Fruit fly (Drosophila melanogaster) whole organism, embryonic: ENCODE data around the gene side-III.

Experiments used
- Adf1 ChIP-seq: fragments of 200-800 bp; sonication (Bioruptor generic); IDR thresholded peaks from 2 replicates; pipeline ENCODE4 v1.3.6; 2022; ENCODE audit warnings: missing biosample characterization, missing genetic modification characterization
- CG10274 ChIP-seq: fragments of 200-800 bp; sonication (Bioruptor generic); optimal IDR thresholded peaks from 3 replicates; lab custom pipeline; 2017; ENCODE audit warnings: missing biosample characterization, mild to moderate bottlenecking, missing genetic modification characterization
- CG10321 ChIP-seq: fragments of 200-800 bp; sonication (Bioruptor generic); IDR thresholded peaks from 2 replicates; pipeline ENCODE4 v1.3.6; 2022; ENCODE audit warnings: missing biosample characterization, missing genetic modification characterization
- CG10654 ChIP-seq: fragments of 200-800 bp; sonication (Bioruptor generic); optimal IDR thresholded peaks from 2 replicates; lab custom pipeline; 2016; ENCODE audit warnings: missing biosample characterization, missing genetic modification characterization
- CG11504 ChIP-seq: fragments of 200-800 bp; sonication (Bioruptor generic); optimal IDR thresholded peaks from 3 replicates; lab custom pipeline; 2019; ENCODE audit warnings: missing biosample characterization, mild to moderate bottlenecking, missing genetic modification characterization, moderate library complexity
- CG11560 ChIP-seq: fragments of 200-800 bp; sonication (Bioruptor generic); IDR thresholded peaks from 3 replicates; pipeline ENCODE4 v1.3.6; 2022; ENCODE audit warnings: missing biosample characterization, missing genetic modification characterization
- CG11696 ChIP-seq: fragments of 200-800 bp; sonication (Bioruptor generic); IDR thresholded peaks from 2 replicates; pipeline ENCODE4 v1.3.6; 2022; ENCODE audit warnings: missing biosample characterization, missing genetic modification characterization
- CG12236 ChIP-seq: fragments of 200-800 bp; sonication (Bioruptor generic); optimal IDR thresholded peaks from 2 replicates; lab custom pipeline; 2016; ENCODE audit warnings: missing biosample characterization, missing genetic modification characterization
- CG12299 ChIP-seq: fragments of 200-800 bp; sonication (Bioruptor generic); optimal IDR thresholded peaks from 2 replicates; lab custom pipeline; 2018; ENCODE audit warnings: missing biosample characterization, mild to moderate bottlenecking, missing genetic modification characterization
- CG13624 ChIP-seq: fragments of 200-800 bp; sonication (Bioruptor generic); optimal IDR thresholded peaks from 2 replicates; lab custom pipeline; 2016; ENCODE audit warnings: missing biosample characterization, missing genetic modification characterization
- CG13775 ChIP-seq: fragments of 200-800 bp; sonication (Bioruptor generic); optimal IDR thresholded peaks from 3 replicates; lab custom pipeline; 2017; ENCODE audit warnings: missing biosample characterization, mild to moderate bottlenecking, missing genetic modification characterization
- CG1603 ChIP-seq: fragments of 200-800 bp; sonication (Bioruptor generic); optimal IDR thresholded peaks from 2 replicates; lab custom pipeline; 2019; ENCODE audit warnings: missing biosample characterization, mild to moderate bottlenecking, missing genetic modification characterization, moderate library complexity
- CG17186 ChIP-seq: fragments of 200-800 bp; sonication (Bioruptor generic); optimal IDR thresholded peaks from 3 replicates; lab custom pipeline; 2017; ENCODE audit warnings: missing biosample characterization, missing genetic modification reagents, missing genetic modification characterization
- CG18262 ChIP-seq: fragments of 200-800 bp; optimal IDR thresholded peaks from 3 replicates; lab custom pipeline; 2019; ENCODE audit warnings: missing biosample characterization, mild to moderate bottlenecking, missing genetic modification characterization, moderate library complexity
- CG2678 ChIP-seq: fragments of 200-800 bp; sonication (Bioruptor generic); optimal IDR thresholded peaks from 3 replicates; lab custom pipeline; 2019; ENCODE audit warnings: missing biosample characterization, mild to moderate bottlenecking, missing genetic modification characterization, moderate library complexity
- CG32772 ChIP-seq: fragments of 200-800 bp; sonication (Bioruptor generic); IDR thresholded peaks from 2 replicates; pipeline ENCODE4 v1.3.6; 2022; ENCODE audit warnings: missing biosample characterization, missing genetic modification characterization
- CG4707 ChIP-seq: fragments of 200-800 bp; sonication (Bioruptor generic); optimal IDR thresholded peaks from 2 replicates; lab custom pipeline; 2018; ENCODE audit warnings: missing biosample characterization, mild to moderate bottlenecking, missing genetic modification characterization, moderate library complexity
- CG7357 ChIP-seq: fragments of 200-800 bp; sonication (Bioruptor generic); IDR thresholded peaks from 3 replicates; pipeline ENCODE4 v1.3.6; 2022; ENCODE audit warnings: missing biosample characterization, missing genetic modification characterization
- CG7372 ChIP-seq: fragments of 200-800 bp; sonication (Bioruptor generic); IDR thresholded peaks from 2 replicates; pipeline ENCODE4 v1.3.6; 2022; ENCODE audit warnings: missing biosample characterization, missing genetic modification characterization
- D ChIP-seq, 2 experiments: fragments of 200-800 bp in 1 of 2; fragments of >200 bp in 1 of 2; sonication (Bioruptor generic) in 1 of 2; optimal IDR thresholded peaks; 2 replicates in 1 of 2; 3 replicates in 1 of 2; lab custom pipeline; 2017; ENCODE audit warnings: mild to moderate bottlenecking in 1 of 2, missing biosample characterization in 1 of 2, missing genetic modification characterization in 1 of 2, missing genetic modification reagents in 1 of 2
- Dad ChIP-seq: fragments of 200-800 bp; sonication (Bioruptor generic); optimal IDR thresholded peaks from 3 replicates; lab custom pipeline; 2016; ENCODE audit warnings: missing biosample characterization, missing genetic modification characterization
- Dfd ChIP-seq, 2 experiments: fragments of >200 bp; optimal IDR thresholded peaks; 2 replicates each; lab custom pipeline; 2017; ENCODE audit warnings: missing biosample characterization in 2 of 2, missing genetic modification characterization in 2 of 2
- Dip3 ChIP-seq: fragments of 200-800 bp; sonication (Bioruptor generic); optimal IDR thresholded peaks from 3 replicates; lab custom pipeline; 2016; ENCODE audit warnings: missing biosample characterization, missing genetic modification characterization
- Dref ChIP-seq: fragments of 200-800 bp; sonication (Bioruptor generic); IDR thresholded peaks from 2 replicates; pipeline ENCODE4 v1.3.6; 2022; ENCODE audit warnings: missing biosample characterization, missing genetic modification characterization
- E2f2 ChIP-seq: fragments of 200-800 bp; sonication (Bioruptor generic); IDR thresholded peaks from 2 replicates; pipeline ENCODE4 v1.3.6; 2022; ENCODE audit warnings: missing biosample characterization, missing genetic modification characterization
- H15 ChIP-seq: fragments of 200-800 bp; sonication (Bioruptor generic); IDR thresholded peaks from 3 replicates; pipeline ENCODE4 v1.3.6; 2022; ENCODE audit warnings: missing biosample characterization, missing genetic modification characterization
- H2.0 ChIP-seq: fragments of 200-800 bp; sonication (Bioruptor generic); IDR thresholded peaks from 2 replicates; pipeline ENCODE4 v1.3.6; 2022; ENCODE audit warnings: missing biosample characterization, missing genetic modification characterization
- Hey ChIP-seq: fragments of 200-800 bp; sonication (Bioruptor generic); optimal IDR thresholded peaks from 3 replicates; lab custom pipeline; 2018; ENCODE audit warnings: missing biosample characterization, mild to moderate bottlenecking, missing genetic modification characterization
- HmgD ChIP-seq: fragments of 200-800 bp; sonication (Bioruptor generic); optimal IDR thresholded peaks from 3 replicates; lab custom pipeline; 2016; ENCODE audit warnings: missing biosample characterization, missing genetic modification characterization
- Hmx ChIP-seq: fragments of 200-800 bp; sonication (Bioruptor generic); optimal IDR thresholded peaks from 2 replicates; lab custom pipeline; 2016; ENCODE audit warnings: missing biosample characterization, missing genetic modification characterization
- Hr51 ChIP-seq, 2 experiments: fragments of 200-800 bp; sonication (Bioruptor generic); optimal IDR thresholded peaks; 2 replicates in 1 of 2; 3 replicates in 1 of 2; lab custom pipeline; 2016 to 2018; ENCODE audit warnings: missing biosample characterization in 2 of 2, missing genetic modification characterization in 2 of 2, mild to moderate bottlenecking in 1 of 2, moderate library complexity in 1 of 2
- Mes4 ChIP-seq: fragments of 200-800 bp; sonication (Bioruptor generic); optimal IDR thresholded peaks from 2 replicates; lab custom pipeline; 2016; ENCODE audit warnings: missing biosample characterization, missing genetic modification characterization
- Rx ChIP-seq: fragments of 200-800 bp; sonication (Bioruptor generic); IDR thresholded peaks from 2 replicates; pipeline ENCODE4 v1.3.6; 2022; ENCODE audit warnings: missing biosample characterization, missing genetic modification characterization
- Scr ChIP-seq: fragments of 200-800 bp; sonication (Bioruptor generic); IDR thresholded peaks from 2 replicates; pipeline ENCODE4 v1.3.6; 2022; ENCODE audit warnings: missing biosample characterization, missing genetic modification characterization; ENCODE audit not compliant: partially characterized antibody
- Sox102F ChIP-seq: fragments of 200-800 bp; sonication (Bioruptor generic); optimal IDR thresholded peaks from 2 replicates; lab custom pipeline; 2018; ENCODE audit warnings: missing biosample characterization, mild to moderate bottlenecking, missing genetic modification characterization, moderate library complexity
- Stat92E ChIP-seq, 3 experiments: fragments of >200 bp in 2 of 3; fragments of 200-800 bp in 1 of 3; sonication (Bioruptor generic) in 1 of 3; optimal IDR thresholded peaks; 2 replicates each; lab custom pipeline; 2017 to 2019; ENCODE audit warnings: missing biosample characterization in 3 of 3, missing genetic modification characterization in 3 of 3, mild to moderate bottlenecking in 1 of 3, moderate library complexity in 1 of 3
- YL-1 ChIP-seq: fragments of 200-800 bp; sonication (Bioruptor generic); optimal IDR thresholded peaks from 3 replicates; lab custom pipeline; 2017; ENCODE audit warnings: missing biosample characterization, mild to moderate bottlenecking, missing genetic modification characterization
- br ChIP-seq: fragments of >200 bp; optimal IDR thresholded peaks from 2 replicates; lab custom pipeline; 2017
- btn ChIP-seq: fragments of 200-800 bp; sonication (Bioruptor generic); optimal IDR thresholded peaks from 2 replicates; lab custom pipeline; 2016; ENCODE audit warnings: missing biosample characterization, missing genetic modification characterization
- cad ChIP-seq: fragments of >200 bp; optimal IDR thresholded peaks from 2 replicates; lab custom pipeline; 2017; ENCODE audit warnings: missing biosample characterization, missing genetic modification characterization
- cato ChIP-seq: fragments of 200-800 bp; sonication (Bioruptor generic); optimal IDR thresholded peaks from 2 replicates; lab custom pipeline; 2016; ENCODE audit warnings: missing biosample characterization, missing genetic modification characterization, borderline replicate concordance
- emc ChIP-seq: fragments of 200-800 bp; sonication (Bioruptor generic); optimal IDR thresholded peaks from 2 replicates; lab custom pipeline; 2016; ENCODE audit warnings: missing biosample characterization, missing genetic modification characterization
- fd96Cb ChIP-seq: fragments of 200-800 bp; sonication (Bioruptor generic); optimal IDR thresholded peaks from 2 replicates; lab custom pipeline; 2018; ENCODE audit warnings: missing biosample characterization, mild to moderate bottlenecking, missing genetic modification characterization, moderate library complexity
- fu2 ChIP-seq: fragments of 200-800 bp; sonication (Bioruptor generic); optimal IDR thresholded peaks from 2 replicates; lab custom pipeline; 2016; ENCODE audit warnings: missing biosample characterization, missing genetic modification characterization
- gcm2 ChIP-seq: fragments of 200-800 bp; sonication (Bioruptor generic); optimal IDR thresholded peaks from 2 replicates; lab custom pipeline; 2016; ENCODE audit warnings: missing biosample characterization, missing genetic modification characterization
- gt ChIP-seq: fragments of 200-800 bp; sonication (Bioruptor generic); IDR thresholded peaks from 2 replicates; pipeline ENCODE4 v1.3.6; 2022; ENCODE audit warnings: missing biosample characterization, missing genetic modification characterization
- lbe ChIP-seq: fragments of 200-800 bp; sonication (Bioruptor generic); optimal IDR thresholded peaks from 2 replicates; lab custom pipeline; 2016; ENCODE audit warnings: missing biosample characterization, mild to moderate bottlenecking, missing genetic modification characterization
- org-1 ChIP-seq: fragments of 200-800 bp; sonication (Bioruptor generic); optimal IDR thresholded peaks from 2 replicates; lab custom pipeline; 2017; ENCODE audit warnings: missing biosample characterization, missing genetic modification characterization
- salm ChIP-seq: fragments of 200-800 bp; sonication (Bioruptor generic); optimal IDR thresholded peaks from 2 replicates; lab custom pipeline; 2018; ENCODE audit warnings: missing biosample characterization, mild to moderate bottlenecking, missing genetic modification characterization
- slou ChIP-seq: fragments of 200-800 bp; sonication (Bioruptor generic); optimal IDR thresholded peaks from 3 replicates; lab custom pipeline; 2016; ENCODE audit warnings: missing biosample characterization, missing genetic modification characterization
- zen ChIP-seq: fragments of 200-800 bp; sonication (Bioruptor generic); optimal IDR thresholded peaks from 3 replicates; lab custom pipeline; 2018; ENCODE audit warnings: missing biosample characterization, mild to moderate bottlenecking, missing genetic modification characterization, moderate library complexity
- zfh2 ChIP-seq: fragments of 200-800 bp; sonication (Bioruptor generic); optimal IDR thresholded peaks from 2 replicates; lab custom pipeline; 2016; ENCODE audit warnings: missing biosample characterization, missing genetic modification characterization

side-III gene

DNA sequence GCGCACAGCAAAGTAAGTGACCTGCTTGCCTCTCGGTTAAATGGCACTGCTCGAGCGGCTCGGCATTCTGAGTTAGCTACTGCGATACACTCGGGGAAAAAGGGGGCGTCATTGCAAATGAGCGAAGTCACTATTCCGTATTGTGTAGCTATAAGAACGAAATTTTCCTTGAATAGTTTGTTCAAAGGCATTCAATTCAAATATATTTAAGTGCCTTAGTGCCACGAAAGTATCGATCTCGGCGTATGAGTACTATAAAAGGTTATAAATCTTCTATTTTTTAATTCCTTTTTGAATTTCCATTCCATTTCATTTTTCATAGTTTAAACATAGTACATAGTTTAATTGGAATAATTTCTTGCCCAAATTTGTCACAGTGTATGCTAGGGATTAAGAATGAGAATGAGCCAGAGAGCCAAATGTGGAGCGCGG, 38.9 kb upstream of the side-III start (continued):
- TF ChIP-seq Dref (GFP tag; lab: Robert Waterston, UW) (no peak), H2.0 (GFP tag; lab: Robert Waterston, UW) (0 out of 2 replicates have a peak, but pooled peaks have one; percentile 23), lbe (GFP tag; lab: Kevin White, UChicago) (no peak), CG32772 (no peak), Mes4 (GFP tag; lab: Kevin White, UChicago) (no peak), br (lab: Kevin White, UChicago) (no peak), fu2 (peak; percentile 29), cad (no peak), CG10321 (no peak), Dad (GFP tag; lab: Kevin White, UChicago) (no peak), CG4707 (GFP tag; lab: Kevin White, UChicago) (no peak), CG17186 (GFP tag; lab: Kevin White, UChicago) (no peak), Hey (tag; lab: Kevin White, UChicago) (no peak), CG11560 (tag; lab: Robert Waterston, UW) (no peak), CG1603 (no peak), Rx (GFP tag; lab: Robert Waterston, UW) (no peak), Hr51 (GFP tag; optimal IDR thresholded peaks at IDR 0.05; lab: Kevin White, UChicago) (peak in 1 of 2 experiments; percentile 76), gcm2 (no peak), YL-1 (GFP tag; lab: Kevin White, UChicago) (no peak), slou (GFP tag; lab: Kevin White, UChicago) (no peak), CG13775 (GFP tag; lab: Kevin White, UChicago) (peak; percentile 20), Scr (GFP tag; lab: Robert Waterston, UW) (no peak), salm (tag; lab: Kevin White, UChicago) (no peak), gt (GFP tag; lab: Robert Waterston, UW) (0 out of 2 replicates have a peak, but pooled peaks have one; percentile 13), zen (tag; lab: Kevin White, UChicago) (peak; percentile 15), CG12299 (tag; lab: Kevin White, UChicago) (no peak), D (optimal IDR thresholded peaks at IDR 0.05; lab: Kevin White, UChicago) (no peak), D (GFP tag; optimal IDR thresholded peaks at IDR 0.05; lab: Kevin White, UChicago) (no peak), E2f2 (GFP tag; lab: Robert Waterston, UW) (no peak), H15 (GFP tag; lab: Robert Waterston, UW) (no peak), org-1 (peak; percentile 46), CG2678 (tag; lab: Kevin White, UChicago) (peak; percentile 76), CG11696 (GFP tag; lab: Robert Waterston, UW) (no peak), fd96Cb (tag; lab: Kevin White, UChicago) (peak; percentile 61), zfh2 (no peak), Sox102F (peak; percentile 66), cato (GFP tag; lab: Kevin White, UChicago) (no peak), CG11504 (peak; percentile 61), Dip3 (peak; percentile 35), CG7372 (GFP tag; lab: Robert Waterston, UW) (no peak), CG18262 (peak; percentile 68), btn (GFP tag; lab: Kevin White, UChicago) (no peak), CG7357 (GFP tag; lab: Robert Waterston, UW) (no peak), Stat92E (GFP tag; optimal IDR thresholded peaks at IDR 0.05; lab: Kevin White, UChicago) (no peak), Dfd (GFP tag; optimal IDR thresholded peaks at IDR 0.05; lab: Kevin White, UChicago) (no peak), CG13624 (peak; percentile 36), CG12236 (GFP tag; lab: Kevin White, UChicago) (peak; percentile 46), Adf1 (GFP tag; lab: Robert Waterston, UW) (no peak), CG10654 (peak; percentile 44), emc (GFP tag; lab: Kevin White, UChicago) (no peak), HmgD (GFP tag; lab: Kevin White, UChicago) (no peak), Hmx (GFP tag; lab: Kevin White, UChicago) (no peak), CG10274 (GFP tag; lab: Kevin White, UChicago) (no peak)
